Worm (Caenorhabditis elegans) whole organism, early embryonic: ENCODE data around the gene C50C3.5.

ENCODE experiments used
- B0310.2 ChIP-seq: sonication (generic microtip); optimal IDR thresholded peaks from 2 replicates; lab custom pipeline; 2016; ENCODE audit warnings: mild to moderate bottlenecking, missing genetic modification characterization, missing compliant biosample characterization
- F13C5.2 ChIP-seq: sonication (generic microtip); optimal IDR thresholded peaks from 2 replicates; lab custom pipeline; 2017; ENCODE audit warnings: mild to moderate bottlenecking, missing genetic modification characterization, inconsistent platforms, missing compliant biosample characterization
- aly-1 ChIP-seq: sonication (generic microtip); optimal IDR thresholded peaks from 2 replicates; lab custom pipeline; 2016; ENCODE audit warnings: missing genetic modification characterization, missing compliant biosample characterization
- ama-1 ChIP-seq: fragments of 150-350 bp; optimal IDR thresholded peaks from 2 replicates; lab custom pipeline; 2014
- ceh-13 ChIP-seq: fragments of 200-800 bp; sonication (Bioruptor generic); optimal IDR thresholded peaks from 2 replicates; lab custom pipeline; 2018; ENCODE audit warnings: mild to moderate bottlenecking, missing genetic modification characterization, missing compliant biosample characterization
- ceh-36 ChIP-seq: sonication (generic microtip); optimal IDR thresholded peaks from 2 replicates; lab custom pipeline; 2016; ENCODE audit warnings: missing genetic modification characterization, inconsistent platforms, missing compliant biosample characterization
- ets-7 ChIP-seq: sonication (generic microtip); optimal IDR thresholded peaks from 2 replicates; lab custom pipeline; 2016; ENCODE audit warnings: missing genotype, missing genetic modification characterization, missing compliant biosample characterization
- flt-1 ChIP-seq: fragments of 200-800 bp; sonication (Bioruptor generic); IDR thresholded peaks from 2 replicates; pipeline ENCODE4 v1.3.6; 2022; ENCODE audit warnings: missing genetic modification characterization, missing compliant biosample characterization
- hmbx-1 ChIP-seq: sonication (generic microtip); optimal IDR thresholded peaks from 2 replicates; lab custom pipeline; 2016; ENCODE audit warnings: mild to moderate bottlenecking, missing genetic modification characterization, missing compliant biosample characterization
- hmg-4 ChIP-seq: fragments of 200-800 bp; sonication (Bioruptor generic); optimal IDR thresholded peaks from 2 replicates; lab custom pipeline; 2018; ENCODE audit warnings: mild to moderate bottlenecking, missing genetic modification characterization, missing compliant biosample characterization
- hnd-1 ChIP-seq: sonication (generic microtip); optimal IDR thresholded peaks from 2 replicates; lab custom pipeline; 2016; ENCODE audit warnings: missing genetic modification characterization, missing compliant biosample characterization
- pes-1 ChIP-seq: fragments of 200-800 bp; sonication (Bioruptor generic); IDR thresholded peaks from 2 replicates; pipeline ENCODE4 v1.3.6; 2022; ENCODE audit warnings: missing genetic modification reagents, missing genetic modification characterization, missing compliant biosample characterization
- scrt-1 ChIP-seq: fragments of 200-800 bp; sonication (Bioruptor generic); IDR thresholded peaks from 2 replicates; pipeline ENCODE4 v1.3.6; 2022; ENCODE audit warnings: missing genetic modification characterization, missing compliant biosample characterization
- sea-1 ChIP-seq: fragments of 200-800 bp; sonication (Bioruptor generic); conservative IDR thresholded peaks from 2 replicates; pipeline ENCODE4 v1.3.6; 2022; ENCODE audit warnings: missing genetic modification characterization, missing compliant biosample characterization
- tbx-11 ChIP-seq: fragments of 200-800 bp; sonication (Bioruptor generic); IDR thresholded peaks from 2 replicates; pipeline ENCODE4 v1.3.6; 2022; ENCODE audit warnings: missing genetic modification characterization, missing compliant biosample characterization
- tbx-37 ChIP-seq: fragments of 200-800 bp; sonication (Bioruptor generic); conservative IDR thresholded peaks from 2 replicates; pipeline ENCODE4 v1.3.6; 2022; ENCODE audit warnings: missing genetic modification reagents, missing genetic modification characterization, missing compliant biosample characterization
- tra-4 ChIP-seq: sonication (generic microtip); optimal IDR thresholded peaks from 2 replicates; lab custom pipeline; 2017; ENCODE audit warnings: missing genetic modification characterization, missing compliant biosample characterization

C50C3.5 gene

ce11 chrIII:8211562-8211961 is 32.5 kb downstream of the C50C3.5 start:
- TF ChIP-seq scrt-1 (no peak), sea-1 (GFP tag; lab: Robert Waterston, UW) (no peak)

- TF ChIP-seq ets-7 (no peak), ceh-36 (tag; lab: Kevin White, UChicago) (no peak), hmbx-1 (no peak), sea-1 (GFP tag; lab: Robert Waterston, UW) (no peak), tbx-37 (GFP tag; lab: Robert Waterston, UW) (no peak), pes-1 (GFP tag; lab: Robert Waterston, UW) (no peak), F13C5.2 (no peak), flt-1 (GFP tag; lab: Robert Waterston, UW) (no peak), hmg-4 (no peak), ama-1 (lab: Kevin White, UChicago) (no peak), aly-1 (no peak)
These were observed 37.2 kb downstream of the C50C3.5 start, which contains the start of gene unc-86 for ce11 chrIII:8216224-8216623. Gene unc-86 (minus strand): TSS chrIII:8216336.

DNA sequence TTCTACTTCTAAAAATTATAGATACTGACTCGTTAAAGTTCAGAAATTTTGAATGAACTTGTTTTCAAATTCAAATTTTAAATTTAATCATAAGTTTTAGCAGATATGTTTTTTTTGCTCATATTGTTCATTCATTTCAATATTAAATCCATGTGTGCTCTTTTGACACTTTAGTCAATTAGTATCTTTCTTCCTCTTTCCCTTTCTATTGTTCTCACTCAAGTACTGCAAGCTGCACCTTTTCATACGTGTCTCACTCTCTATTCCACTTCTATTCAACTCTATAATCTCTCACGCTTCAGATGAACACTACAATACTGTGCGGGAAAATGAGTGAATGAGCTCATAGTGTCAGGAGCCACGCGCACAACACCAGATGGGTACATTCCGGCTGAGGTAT is 38.9 kb downstream of the C50C3.5 start, which contains the start of gene C30A5.16:
C30A5.16 (plus strand) TSS at position 301 of the 400 bp plus-strand sequence.
- TF ChIP-seq ets-7 (no peak), tra-4 (tag; lab: Kevin White, UChicago) (no peak), scrt-1 (no peak), hmbx-1 (no peak)

DNA sequence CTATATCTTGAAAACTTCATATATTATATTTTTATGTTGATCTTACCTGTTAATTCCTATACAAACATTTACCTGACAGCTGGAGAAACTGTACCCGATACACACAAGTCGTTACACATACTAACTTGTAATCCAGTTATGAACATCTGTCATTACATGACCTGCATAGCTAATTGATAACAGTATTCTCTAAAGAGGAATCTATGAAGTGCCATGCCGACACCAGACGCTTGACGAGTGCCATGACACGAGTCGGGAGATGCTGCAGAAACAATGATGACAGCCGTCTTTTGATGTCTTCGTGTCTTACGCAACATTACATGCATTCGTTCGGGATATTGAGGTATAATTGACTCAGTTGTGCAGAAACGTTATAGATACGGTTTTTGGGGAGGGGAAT is 41.1 kb downstream of the C50C3.5 start:
- TF ChIP-seq hmg-4 (no peak), B0310.2 (tag; lab: Kevin White, UChicago) (no peak)

ce11 chrIII:8224769-8225168 is 45.7 kb downstream of the C50C3.5 start, which contains the start of gene mob-4:
Gene mob-4 (plus strand): TSS chrIII:8225097.
- TF ChIP-seq ceh-36 (tag; lab: Kevin White, UChicago) (no peak), ceh-13 (GFP tag; lab: Kevin White, UChicago) (no peak), ets-7 (no peak), B0310.2 (tag; lab: Kevin White, UChicago) (no peak), hmg-4 (no peak), hmbx-1 (no peak), tbx-11 (GFP tag; lab: Robert Waterston, UW) (no peak), pes-1 (GFP tag; lab: Robert Waterston, UW) (no peak), aly-1 (no peak), tra-4 (tag; lab: Kevin White, UChicago) (no peak)

DNA sequence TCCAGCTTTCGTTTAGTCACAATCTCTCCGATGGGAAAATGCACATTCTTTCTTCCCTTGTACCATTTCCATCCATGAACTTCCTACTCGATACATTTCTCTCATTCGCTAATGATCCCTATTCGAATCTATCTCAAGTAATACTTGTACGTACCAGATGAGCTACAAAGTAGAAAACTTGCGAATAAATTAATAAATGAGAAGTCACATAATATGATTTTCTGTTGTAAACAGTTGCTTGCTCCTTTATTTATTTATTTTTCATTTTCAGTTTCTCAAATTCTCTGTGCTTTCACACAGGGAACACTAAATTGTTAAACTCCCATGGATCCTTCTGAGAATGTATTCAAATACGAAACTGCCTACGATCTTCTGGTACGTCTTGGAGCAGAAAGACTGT is 47.2 kb downstream of the C50C3.5 start, which contains the start of gene rfs-1:
rfs-1 (plus strand) TSS at position 301 of the 400 bp plus-strand sequence.
- TF ChIP-seq hmbx-1 (no peak), scrt-1 (no peak), tra-4 (tag; lab: Kevin White, UChicago) (no peak), tbx-11 (GFP tag; lab: Robert Waterston, UW) (no peak), F13C5.2 (no peak), ceh-36 (tag; lab: Kevin White, UChicago) (no peak), aly-1 (no peak), hnd-1 (tag; lab: Kevin White, UChicago) (no peak)

ce11 chrIII:8227511-8227910 is 48.5 kb downstream of the C50C3.5 start, which contains the start of gene fbxl-1:
Gene fbxl-1 (plus strand): TSS chrIII:8227830.
- TF ChIP-seq pes-1 (GFP tag; lab: Robert Waterston, UW) (no peak), flt-1 (GFP tag; lab: Robert Waterston, UW) (no peak), ama-1 (lab: Kevin White, UChicago) (no peak), sea-1 (GFP tag; lab: Robert Waterston, UW) (no peak), F13C5.2 (peak; percentile 10), ceh-13 (GFP tag; lab: Kevin White, UChicago) (no peak), hmg-4 (no peak)

- TF ChIP-seq scrt-1 = no peak
- no peak for TF ChIP-seq pes-1 (GFP tag; lab: Robert Waterston, UW)
- TF ChIP-seq ets-7 = no peak
- no peak for TF ChIP-seq hmg-4
- no peak for TF ChIP-seq tbx-11 (GFP tag; lab: Robert Waterston, UW)
These were observed 49.9 kb downstream of the C50C3.5 start for ce11 chrIII:8228916-8229315.

- TF ChIP-seq F13C5.2 (no peak), ceh-36 (tag; lab: Kevin White, UChicago) (no peak), tra-4 (tag; lab: Kevin White, UChicago) (no peak), ceh-13 (GFP tag; lab: Kevin White, UChicago) (no peak), B0310.2 (tag; lab: Kevin White, UChicago) (no peak), sea-1 (GFP tag; lab: Robert Waterston, UW) (no peak), ama-1 (lab: Kevin White, UChicago) (no peak)
These were observed 50.5 kb downstream of the C50C3.5 start for ce11 chrIII:8229480-8229879.
